Worm (Caenorhabditis elegans) whole organism, early embryonic: ENCODE results near the gene C49F5.8.

Experiments
- B0310.2 ChIP-seq: sonication (generic microtip); optimal IDR thresholded peaks from 2 replicates; lab custom pipeline; 2016; ENCODE audit warnings: mild to moderate bottlenecking, missing genetic modification characterization, missing compliant biosample characterization
- aly-1 ChIP-seq: sonication (generic microtip); optimal IDR thresholded peaks from 2 replicates; lab custom pipeline; 2016; ENCODE audit warnings: missing genetic modification characterization, missing compliant biosample characterization
- ama-1 ChIP-seq: fragments of 150-350 bp; optimal IDR thresholded peaks from 2 replicates; lab custom pipeline; 2014
- flt-1 ChIP-seq: fragments of 200-800 bp; sonication (Bioruptor generic); IDR thresholded peaks from 2 replicates; pipeline ENCODE4 v1.3.6; 2022; ENCODE audit warnings: missing genetic modification characterization, missing compliant biosample characterization
- hmg-4 ChIP-seq: fragments of 200-800 bp; sonication (Bioruptor generic); optimal IDR thresholded peaks from 2 replicates; lab custom pipeline; 2018; ENCODE audit warnings: mild to moderate bottlenecking, missing genetic modification characterization, missing compliant biosample characterization
- hnd-1 ChIP-seq: sonication (generic microtip); optimal IDR thresholded peaks from 2 replicates; lab custom pipeline; 2016; ENCODE audit warnings: missing genetic modification characterization, missing compliant biosample characterization
- tbx-11 ChIP-seq: fragments of 200-800 bp; sonication (Bioruptor generic); IDR thresholded peaks from 2 replicates; pipeline ENCODE4 v1.3.6; 2022; ENCODE audit warnings: missing genetic modification characterization, missing compliant biosample characterization
- tra-4 ChIP-seq: sonication (generic microtip); optimal IDR thresholded peaks from 2 replicates; lab custom pipeline; 2017; ENCODE audit warnings: missing genetic modification characterization, missing compliant biosample characterization

DNA sequence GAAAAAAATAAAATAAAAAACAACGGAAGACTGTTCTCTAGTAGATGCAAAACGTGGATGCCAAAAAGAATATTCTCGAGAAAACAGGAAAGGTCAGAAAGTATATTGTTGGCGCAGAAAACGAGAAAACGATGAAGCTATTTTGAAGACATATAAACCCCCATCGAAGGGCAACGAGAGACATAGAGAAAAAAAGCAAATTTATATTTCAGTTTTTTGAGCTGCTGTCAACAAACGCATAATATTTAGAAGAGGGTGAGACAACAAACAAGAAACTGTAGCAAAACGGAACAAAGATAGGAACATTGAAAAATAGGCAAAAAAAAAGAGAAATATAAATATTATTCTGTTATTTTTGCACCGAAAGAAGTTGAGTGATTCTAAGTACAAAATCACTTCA, 32.3 kb downstream of the C49F5.8 start:
- TF ChIP-seq tbx-11, result no peak
- TF ChIP-seq tra-4, result no peak
- no peak for TF ChIP-seq hmg-4 (GFP tag; lab: Kevin White, UChicago)
- no peak for TF ChIP-seq ama-1 (lab: Kevin White, UChicago)
- TF ChIP-seq flt-1 (GFP tag; lab: Robert Waterston, UW), result no peak
- TF ChIP-seq hnd-1 (tag; lab: Kevin White, UChicago), result no peak
- TF ChIP-seq aly-1 (tag; lab: Kevin White, UChicago), result no peak
- no peak for TF ChIP-seq B0310.2
